Fruit fly (Drosophila melanogaster): ENCODE measurements around the gene CG7006.

CG7006 gene

DNA sequence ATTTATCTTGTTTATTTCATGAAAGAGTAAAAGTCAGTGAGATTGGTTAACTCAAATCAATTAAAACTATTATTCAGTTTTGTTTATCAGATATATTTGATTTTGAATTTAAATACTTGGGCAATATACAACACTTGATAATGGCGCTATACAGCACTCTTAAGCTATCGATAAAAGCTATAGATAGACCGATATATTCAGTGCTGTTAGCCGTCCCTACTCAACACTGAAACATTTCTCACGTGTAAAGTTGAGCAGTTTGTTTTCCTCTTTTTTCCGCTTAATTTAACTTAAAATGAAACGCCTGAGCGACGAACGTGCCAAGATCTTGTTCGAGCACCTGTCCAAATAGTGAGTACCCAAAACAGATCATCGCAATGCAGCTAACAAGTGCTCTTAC, at the start of gene CG7006:
Gene CG7006, plus strand, starts transcription at position 208 of the 400 bp plus-strand sequence.
- peak; percentile 74 for TF ChIP-seq CG17801 (GFP tag; optimal IDR thresholded peaks at IDR 0.05; ENCODE audit: partially characterized antibody)

DNA sequence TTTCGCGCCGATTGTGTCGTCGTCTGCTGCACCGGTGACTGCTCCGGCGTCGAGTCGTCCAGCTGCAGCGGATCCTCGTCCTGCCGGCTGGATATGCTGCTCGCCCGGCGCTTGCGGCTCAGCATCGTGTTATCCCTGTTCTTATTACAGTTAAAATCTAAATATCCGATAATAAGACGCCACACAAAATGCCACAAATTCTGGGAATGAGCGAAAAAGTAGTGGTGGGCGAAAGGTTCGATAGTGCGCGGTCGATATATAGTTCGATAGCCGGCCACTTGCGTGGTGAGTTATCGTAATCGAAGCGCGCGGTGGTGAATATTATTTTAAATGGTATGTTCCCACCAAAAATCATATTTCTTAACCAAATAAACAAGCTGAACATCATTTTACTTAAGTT, 45.4 kb upstream of the CG7006 start, which contains the start of gene polybromo:
Gene polybromo, minus strand, starts transcription at position 212 of the 400 bp plus-strand sequence.
- TF ChIP-seq CG17801 (GFP tag; optimal IDR thresholded peaks at IDR 0.05; ENCODE audit: partially characterized antibody) = no peak

DNA sequence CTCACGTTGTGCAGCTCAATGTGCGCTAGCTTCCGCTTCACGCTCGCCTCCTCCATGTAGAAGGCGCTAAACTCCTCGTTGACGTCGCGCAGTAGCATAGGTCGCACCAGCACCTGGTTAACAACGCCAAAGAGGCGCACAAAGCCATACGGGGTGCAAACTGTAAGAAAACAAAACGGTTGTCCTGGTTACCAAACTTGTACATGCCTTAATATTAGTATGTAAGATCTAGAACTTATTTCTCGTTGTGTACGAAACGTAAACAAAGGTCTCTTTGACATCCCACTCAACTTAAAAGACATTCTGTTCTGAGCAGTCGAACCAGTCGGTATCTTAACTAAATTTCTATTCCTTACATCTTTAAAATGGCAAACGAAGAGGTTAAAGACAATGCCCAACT, 43.1 kb upstream of the CG7006 start, which contains the start of gene CG6980:
Gene CG6980, plus strand, starts transcription at position 301 of the 400 bp plus-strand sequence.
- no peak for TF ChIP-seq CG17801 (GFP tag; optimal IDR thresholded peaks at IDR 0.05; ENCODE audit: partially characterized antibody)

DNA sequence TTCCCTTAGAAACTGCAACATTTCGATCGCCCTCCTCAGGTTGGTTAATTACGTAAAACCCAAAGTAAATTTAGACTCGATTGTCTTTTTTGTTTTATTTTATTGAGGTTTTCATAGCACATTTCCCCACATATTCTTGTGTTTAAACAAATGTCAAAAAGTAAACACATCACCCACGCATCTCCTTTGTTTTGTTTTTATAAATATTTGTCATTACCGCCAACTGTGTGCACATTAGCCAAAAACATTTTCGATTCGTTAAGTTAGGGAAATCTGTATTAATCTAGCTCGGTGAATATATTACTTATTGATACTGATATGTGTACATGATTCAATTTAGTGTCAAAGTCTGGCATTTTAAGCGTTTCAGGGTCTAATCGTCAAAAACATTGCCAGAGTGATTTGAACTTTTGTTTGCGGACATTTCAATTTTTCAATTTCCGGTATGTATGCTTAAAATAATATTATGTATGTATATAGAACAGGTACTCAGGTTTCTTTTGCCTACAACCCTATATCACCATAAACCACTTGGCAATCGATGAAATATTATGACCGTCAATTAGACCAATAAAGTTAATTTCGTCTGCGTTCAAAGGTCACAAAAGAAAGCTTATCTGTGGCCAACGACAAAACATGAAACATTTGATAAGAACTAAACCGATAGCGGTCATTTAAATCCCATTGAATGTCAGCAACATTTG, 40.7 kb upstream of the CG7006 start:
- no peak for TF ChIP-seq CG17801 (GFP tag; optimal IDR thresholded peaks at IDR 0.05; ENCODE audit: partially characterized antibody)

DNA sequence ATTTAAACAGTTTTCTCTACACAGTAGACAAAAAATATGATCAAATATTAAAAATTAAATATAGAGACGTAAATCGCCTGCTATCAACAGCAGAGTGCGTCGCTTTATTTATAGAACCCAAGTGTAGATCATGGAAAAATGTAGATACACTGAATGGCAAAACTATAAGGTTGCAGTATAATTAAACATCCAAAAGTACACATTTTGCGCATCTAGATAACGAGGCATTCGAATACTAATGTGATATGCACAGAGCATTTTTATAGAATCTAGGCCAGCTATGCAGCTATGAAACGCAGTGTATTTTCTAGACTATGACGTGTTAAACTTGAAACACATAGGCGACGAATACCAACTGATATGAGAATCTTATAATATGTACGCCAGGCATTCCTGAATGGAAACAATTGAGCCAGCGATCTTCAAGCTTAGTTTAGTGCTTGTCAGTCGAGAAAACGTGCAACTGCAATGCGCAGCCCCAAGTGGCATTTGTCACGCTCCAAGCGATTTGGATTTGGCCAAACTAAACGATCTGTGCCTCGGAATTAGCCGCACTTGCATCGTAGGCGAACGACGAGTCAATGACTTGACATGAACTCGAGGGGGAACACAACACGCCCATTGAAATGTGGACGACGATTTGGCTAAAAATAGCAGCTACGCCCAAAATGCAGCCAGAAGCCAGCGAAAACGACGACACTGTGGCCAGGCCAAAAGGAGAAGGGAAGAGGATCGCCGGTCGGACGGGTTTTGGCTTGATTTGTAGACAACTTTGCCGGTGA, 39.4 kb upstream of the CG7006 start:
- peak; percentile 73 for TF ChIP-seq CG17801 (GFP tag; optimal IDR thresholded peaks at IDR 0.05; ENCODE audit: partially characterized antibody)

DNA sequence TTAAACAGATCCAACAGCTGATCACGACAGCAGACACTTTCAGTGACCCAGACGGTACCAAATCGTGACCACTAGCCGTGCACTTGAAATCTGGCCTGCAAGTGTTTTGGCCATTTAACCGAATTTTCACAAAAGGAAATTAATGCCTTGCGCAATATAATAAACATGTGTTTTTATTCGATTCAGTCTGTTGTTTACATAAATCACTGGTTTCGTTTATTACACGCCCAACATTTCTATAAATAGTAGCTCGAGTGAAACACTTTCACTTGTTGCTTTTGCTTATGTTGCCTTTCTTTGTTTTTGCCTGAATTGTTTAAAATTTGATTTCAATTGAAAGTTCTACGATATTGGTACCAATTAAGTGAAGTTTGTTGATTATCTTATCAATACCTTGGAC, 38.0 kb upstream of the CG7006 start:
- TF ChIP-seq CG17801 (GFP tag; optimal IDR thresholded peaks at IDR 0.05; ENCODE audit: partially characterized antibody) = no peak

DNA sequence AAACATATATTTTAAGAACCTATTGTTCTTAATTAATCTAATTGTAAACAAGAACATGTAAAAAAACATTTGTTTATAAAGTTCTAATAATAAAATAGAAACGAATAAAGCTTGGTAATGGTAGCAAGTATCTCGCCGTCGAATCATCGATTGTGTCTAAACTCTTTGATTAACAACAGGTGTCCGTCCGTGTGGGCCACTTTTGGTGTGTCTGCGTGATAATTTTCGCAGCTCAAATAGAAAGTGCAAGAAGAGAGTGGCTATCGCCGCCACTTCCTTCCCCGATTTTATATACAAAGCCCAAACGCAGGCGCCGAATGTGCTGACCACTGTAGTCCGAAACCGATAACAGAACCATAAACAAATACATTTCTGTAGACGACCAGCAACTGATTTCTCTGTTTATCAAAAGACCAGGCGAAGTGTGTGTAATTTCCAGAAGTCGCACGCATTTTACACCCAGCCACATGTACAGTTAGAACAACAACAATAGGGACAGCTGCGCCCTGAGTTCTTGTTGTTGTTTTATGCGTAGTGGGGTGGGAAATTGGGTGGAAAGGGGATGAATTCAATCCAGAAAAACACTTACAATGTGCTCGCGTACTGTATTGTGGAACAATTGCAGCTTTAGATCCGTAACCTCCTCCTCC, 37.3 kb upstream of the CG7006 start:
- TF ChIP-seq CG17801 (GFP tag; optimal IDR thresholded peaks at IDR 0.05; ENCODE audit: partially characterized antibody) = no peak

DNA sequence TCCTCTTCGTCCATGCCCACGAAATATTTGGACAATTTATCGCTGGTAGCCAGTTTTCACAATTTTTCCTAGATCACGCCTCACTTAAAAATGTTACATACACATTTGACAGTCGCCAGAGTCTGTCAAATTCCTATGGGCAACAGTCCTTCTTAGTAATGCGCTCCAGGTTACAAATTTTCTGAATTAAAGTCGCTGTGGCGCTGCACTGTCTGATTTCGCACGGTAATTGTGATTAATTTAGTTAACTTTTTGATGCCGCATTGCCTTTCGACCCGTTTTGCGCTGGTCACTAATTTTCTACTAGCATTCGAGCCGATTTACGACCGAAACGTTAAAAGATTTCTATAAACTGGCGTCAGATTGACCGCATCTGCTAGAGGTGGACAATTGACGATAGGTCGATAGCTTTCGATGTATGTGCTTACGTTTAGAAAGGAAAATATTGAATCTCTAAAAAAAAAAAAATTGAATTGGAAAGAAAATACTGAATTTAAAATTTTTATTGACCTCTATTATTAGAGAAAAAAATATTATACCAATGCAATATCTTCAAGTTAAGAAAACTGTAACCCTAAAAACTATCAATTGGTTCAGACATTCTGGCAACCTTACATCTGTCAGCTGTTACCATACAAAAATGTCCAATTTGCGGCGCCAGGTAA, 36.7 kb upstream of the CG7006 start, which contains the start of the genes lili and CG34150:
Gene lili, minus strand, starts transcription at position 376 of the 665 bp plus-strand sequence.
Gene CG34150, plus strand, starts transcription at position 626 of the 665 bp plus-strand sequence.
- TF ChIP-seq CG17801 (GFP tag; optimal IDR thresholded peaks at IDR 0.05; ENCODE audit: partially characterized antibody) = peak; percentile 81

DNA sequence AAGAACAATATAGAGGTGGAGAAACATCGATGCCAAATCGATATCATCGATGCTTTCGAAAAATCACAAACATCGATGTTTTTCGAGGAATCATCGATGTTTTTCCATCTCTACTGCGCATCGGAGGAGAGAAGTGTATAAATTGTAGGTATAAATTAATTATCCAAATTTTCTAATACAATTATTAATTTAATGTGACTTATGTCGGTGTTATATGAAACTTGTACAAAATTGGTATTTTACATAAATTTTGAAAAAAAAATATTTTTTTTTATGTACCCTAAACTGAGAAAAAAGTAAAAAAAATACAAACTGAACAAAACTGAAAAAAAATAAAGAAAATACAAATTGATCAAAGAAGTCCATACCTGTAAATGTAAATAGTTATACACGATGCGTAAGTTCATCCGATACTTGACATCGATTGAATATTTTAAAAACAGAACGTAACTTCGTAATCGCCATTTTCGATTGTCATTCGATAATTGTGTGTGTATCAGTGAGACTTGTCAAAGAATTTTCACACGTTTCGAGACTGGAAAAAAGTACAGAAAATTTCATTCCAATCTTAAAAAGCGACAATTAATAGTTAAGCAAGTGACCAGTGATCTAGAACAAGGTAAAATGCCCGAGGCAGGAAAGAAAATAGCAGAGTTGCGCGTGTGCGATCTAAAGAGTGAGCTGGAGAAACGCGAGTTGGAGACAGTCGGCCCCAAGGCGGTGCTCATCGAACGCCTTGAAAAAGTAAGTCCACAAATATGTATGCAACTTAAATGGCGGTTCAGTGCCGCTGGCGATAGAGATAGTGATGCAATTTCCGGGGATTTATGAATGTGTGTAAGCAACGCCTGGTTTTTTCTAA, 33.2 kb upstream of the CG7006 start, which contains the start of the genes CG5808 and Saf-B:
Gene CG5808, minus strand, starts transcription at position 15 of the 862 bp plus-strand sequence.
Gene Saf-B, plus strand, starts transcription at position 472 of the 862 bp plus-strand sequence.
- TF ChIP-seq CG17801 (GFP tag; optimal IDR thresholded peaks at IDR 0.05; ENCODE audit: partially characterized antibody) = no peak

DNA sequence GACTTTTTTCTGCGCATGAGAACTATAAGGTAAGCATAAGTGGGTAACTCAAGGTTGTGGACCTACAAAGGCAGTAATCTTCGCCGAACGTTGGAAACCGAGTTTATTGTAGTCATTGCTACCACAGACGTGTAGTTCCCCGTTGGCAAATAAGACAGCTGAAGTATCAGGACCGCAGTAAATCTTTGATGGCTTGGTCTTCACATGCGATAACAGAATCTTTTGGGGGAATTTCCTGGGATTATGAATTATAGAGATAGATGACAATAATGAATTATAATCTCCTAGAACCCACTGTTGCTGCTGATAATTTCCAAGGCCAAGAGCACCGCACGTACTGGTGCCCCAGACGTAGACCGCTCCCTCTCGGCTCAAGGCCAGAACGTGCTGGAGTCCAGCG, 27.4 kb upstream of the CG7006 start:
- TF ChIP-seq CG17801 (GFP tag; optimal IDR thresholded peaks at IDR 0.05; ENCODE audit: partially characterized antibody) = no peak

DNA sequence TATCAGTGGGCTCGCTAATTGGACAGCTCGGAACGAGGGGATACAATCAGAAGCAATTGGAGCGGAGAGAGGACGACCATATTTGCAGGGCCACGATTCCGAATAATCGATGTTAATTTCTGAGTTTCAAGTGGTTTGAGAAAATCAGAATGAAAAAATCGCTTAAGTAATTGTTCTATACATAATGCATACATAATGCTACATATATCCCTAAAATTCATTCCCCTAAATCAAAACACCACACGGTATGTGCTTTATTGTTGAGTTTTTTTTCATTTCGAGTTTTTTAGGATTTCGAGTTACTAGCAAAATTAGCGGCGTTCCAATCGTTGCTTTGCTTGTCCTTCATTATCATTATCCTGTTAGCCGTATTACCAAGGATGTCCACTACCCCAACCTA, 24.9 kb upstream of the CG7006 start, which contains the start of gene niki:
Gene niki, minus strand, starts transcription at position 101 of the 400 bp plus-strand sequence.
- TF ChIP-seq CG17801 (GFP tag; optimal IDR thresholded peaks at IDR 0.05; ENCODE audit: partially characterized antibody) = no peak

DNA sequence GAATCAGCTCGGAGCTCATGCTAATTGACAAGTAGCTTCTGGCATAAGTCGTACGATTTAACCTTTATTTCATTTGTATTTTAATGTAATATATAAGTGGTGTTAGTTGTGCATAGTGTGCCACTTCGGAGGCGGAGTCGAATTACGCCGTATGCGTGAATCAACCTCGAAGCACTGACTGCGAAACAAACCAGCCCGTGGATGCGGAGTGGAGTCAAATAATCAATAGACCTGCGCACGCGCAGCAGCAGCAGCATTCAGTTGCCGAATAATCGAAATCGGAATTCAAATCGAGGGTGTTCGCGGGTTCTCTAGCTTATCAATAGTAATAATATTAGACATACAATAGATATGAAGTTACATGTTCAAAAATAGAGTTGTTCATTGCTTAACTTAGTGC, 22.2 kb upstream of the CG7006 start, which contains the start of gene RabX4:
Gene RabX4, minus strand, starts transcription at position 176 of the 400 bp plus-strand sequence.
- TF ChIP-seq CG17801 (GFP tag; optimal IDR thresholded peaks at IDR 0.05; ENCODE audit: partially characterized antibody) = no peak

DNA sequence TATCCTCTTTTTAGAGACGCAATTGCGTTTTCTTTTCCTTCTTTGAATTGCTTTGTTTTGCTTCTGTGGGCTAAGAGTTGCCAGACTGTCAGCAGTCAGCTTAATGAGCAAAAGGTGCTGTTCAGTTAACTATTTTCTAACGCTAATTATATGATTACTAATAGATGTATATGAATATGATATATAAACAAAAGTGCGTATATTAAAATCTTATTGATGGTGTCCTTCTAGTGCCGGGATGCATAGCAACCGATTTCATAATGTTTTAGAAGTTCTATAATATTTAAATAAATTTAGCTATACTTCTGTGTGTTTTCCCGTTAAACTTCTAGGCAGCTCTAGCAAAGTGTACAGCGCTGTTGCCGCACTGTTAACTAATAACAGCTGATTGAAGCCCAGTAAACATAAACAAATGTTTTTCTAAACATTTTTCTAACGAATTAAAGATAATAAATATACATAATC, 20.5 kb upstream of the CG7006 start, which contains the start of the genes Kaz and CG43273:
Gene Kaz, minus strand, starts transcription at position 73 of the 465 bp plus-strand sequence.
Gene CG43273, plus strand, starts transcription at position 415 of the 465 bp plus-strand sequence.
- peak; percentile 60 for TF ChIP-seq CG17801 (GFP tag; optimal IDR thresholded peaks at IDR 0.05; ENCODE audit: partially characterized antibody)

Measured in ovary, adult (tissue).